Worm (Caenorhabditis elegans) whole organism, L1 larva: ENCODE results near the gene rps-11.

Experiments used
- C04F5.9 ChIP-seq: sonication (generic microtip); optimal IDR thresholded peaks from 2 replicates; lab custom pipeline; 2016; ENCODE audit warnings: missing genetic modification characterization, missing compliant biosample characterization
- C16A3.4 ChIP-seq: fragments of 150-350 bp; optimal IDR thresholded peaks from 2 replicates; lab custom pipeline; 2014; ENCODE audit warnings: missing biosample characterization, missing genetic modification characterization
- C34B4.2 ChIP-seq: sonication (generic microtip); optimal IDR thresholded peaks from 2 replicates; lab custom pipeline; 2017; ENCODE audit warnings: mild to moderate bottlenecking, missing genetic modification characterization, missing compliant biosample characterization
- F16B12.6 ChIP-seq: fragments of 150-350 bp; optimal IDR thresholded peaks from 2 replicates; lab custom pipeline; 2014; ENCODE audit warnings: missing biosample characterization, missing genetic modification characterization
- aha-1 ChIP-seq: fragments of 150-350 bp; optimal IDR thresholded peaks from 2 replicates; lab custom pipeline; 2014; ENCODE audit warnings: missing biosample characterization, missing genetic modification characterization
- ama-1 ChIP-seq: fragments of 150-350 bp; optimal IDR thresholded peaks from 2 replicates; lab custom pipeline; 2014
- blmp-1 ChIP-seq: fragments of 150-350 bp; optimal IDR thresholded peaks from 2 replicates; lab custom pipeline; 2014; ENCODE audit warnings: missing biosample characterization, missing genetic modification characterization
- ceh-63 ChIP-seq: fragments of 200-800 bp; sonication (Bioruptor generic); optimal IDR thresholded peaks from 2 replicates; lab custom pipeline; 2018; ENCODE audit warnings: mild to moderate bottlenecking, missing genetic modification characterization, missing compliant biosample characterization
- ceh-82 ChIP-seq, 3 experiments: fragments of 150-350 bp in 1 of 3; sonication (generic microtip) in 2 of 3; optimal IDR thresholded peaks; 2 replicates each; lab custom pipeline; 2014 to 2017; ENCODE audit warnings: missing biosample characterization in 3 of 3, missing genetic modification characterization in 3 of 3
- ceh-88 ChIP-seq: fragments of 200-800 bp; sonication (Bioruptor generic); IDR thresholded peaks from 2 replicates; pipeline ENCODE4 v1.3.6; 2022; ENCODE audit warnings: missing genetic modification characterization, missing compliant biosample characterization
- efl-1 ChIP-seq, 4 experiments: fragments of 150-350 bp; optimal IDR thresholded peaks in 3 of 4; peaks in 1 of 4; 1 replicate in 1 of 4; 2 replicates in 3 of 4; lab custom pipeline; 2014; ENCODE audit warnings: missing biosample characterization in 2 of 4, missing genetic modification characterization in 2 of 4, missing genetic modification reagents in 2 of 4
- ets-5 ChIP-seq: fragments of 200-800 bp; sonication (Bioruptor generic); IDR thresholded peaks from 2 replicates; pipeline ENCODE4 v1.3.6; 2022; ENCODE audit warnings: missing genetic modification characterization, missing compliant biosample characterization
- fkh-10 ChIP-seq: sonication (generic microtip); optimal IDR thresholded peaks from 2 replicates; lab custom pipeline; 2017; ENCODE audit warnings: missing biosample characterization, missing genetic modification reagents, missing genetic modification characterization
- fkh-4 ChIP-seq: sonication (generic microtip); optimal IDR thresholded peaks from 2 replicates; lab custom pipeline; 2016; ENCODE audit warnings: missing compliant biosample characterization, missing genetic modification characterization, borderline replicate concordance
- hlh-4 ChIP-seq: sonication (generic microtip); optimal IDR thresholded peaks from 2 replicates; lab custom pipeline; 2016; ENCODE audit warnings: mild to moderate bottlenecking, missing genetic modification characterization, missing compliant biosample characterization
- irx-1 ChIP-seq: sonication (generic microtip); optimal IDR thresholded peaks from 2 replicates; lab custom pipeline; 2016; ENCODE audit warnings: missing genetic modification characterization, missing compliant biosample characterization
- isw-1 ChIP-seq: fragments of 200-800 bp; sonication (Bioruptor generic); IDR thresholded peaks from 2 replicates; pipeline ENCODE4 v1.3.6; 2022; ENCODE audit warnings: missing genetic modification characterization, missing compliant biosample characterization
- jun-1 ChIP-seq: fragments of 150-350 bp; optimal IDR thresholded peaks from 2 replicates; lab custom pipeline; 2014; ENCODE audit warnings: missing biosample characterization, missing genetic modification reagents, missing genetic modification characterization
- lin-13 ChIP-seq: fragments of 150-350 bp; optimal IDR thresholded peaks from 2 replicates; lab custom pipeline; 2014; ENCODE audit warnings: missing biosample characterization, missing genetic modification reagents, missing genetic modification characterization
- lin-15B ChIP-seq: fragments of 150-350 bp; sonication (generic microtip); optimal IDR thresholded peaks from 3 replicates; lab custom pipeline; 2014; ENCODE audit warnings: missing biosample characterization, missing genetic modification characterization
- lin-39 ChIP-seq: fragments of 150-350 bp; optimal IDR thresholded peaks from 2 replicates; lab custom pipeline; 2014; ENCODE audit warnings: missing biosample characterization, missing genetic modification reagents, missing genetic modification characterization
- lsy-2 ChIP-seq, 2 experiments: fragments of 150-350 bp; optimal IDR thresholded peaks; 2 replicates each; lab custom pipeline; 2014; ENCODE audit warnings: missing biosample characterization in 2 of 2, missing genetic modification characterization in 2 of 2
- nhr-11 ChIP-seq: fragments of 150-350 bp; optimal IDR thresholded peaks from 2 replicates; lab custom pipeline; 2014; ENCODE audit warnings: missing biosample characterization, missing genetic modification characterization
- nhr-12 ChIP-seq: sonication (generic microtip); optimal IDR thresholded peaks from 2 replicates; lab custom pipeline; 2017; ENCODE audit warnings: missing biosample characterization, missing genetic modification characterization
- nhr-19 ChIP-seq: fragments of 200-800 bp; sonication (Bioruptor generic); conservative IDR thresholded peaks from 2 replicates; pipeline ENCODE4 v1.3.6; 2022; ENCODE audit warnings: missing genetic modification characterization, missing compliant biosample characterization
- nhr-237 ChIP-seq: fragments of 150-350 bp; optimal IDR thresholded peaks from 2 replicates; lab custom pipeline; 2014; ENCODE audit warnings: missing biosample characterization, missing genetic modification characterization
- nhr-28 ChIP-seq: fragments of 150-350 bp; optimal IDR thresholded peaks from 2 replicates; lab custom pipeline; 2014; ENCODE audit warnings: missing biosample characterization, missing genetic modification characterization
- nhr-71 ChIP-seq: sonication (generic microtip); optimal IDR thresholded peaks from 2 replicates; lab custom pipeline; 2016; ENCODE audit warnings: mild to moderate bottlenecking, missing genetic modification characterization, moderate library complexity, missing compliant biosample characterization
- nhr-76 ChIP-seq: sonication (generic microtip); optimal IDR thresholded peaks from 2 replicates; lab custom pipeline; 2017; ENCODE audit warnings: missing biosample characterization, missing genetic modification characterization
- nhr-77 ChIP-seq: fragments of 150-350 bp; optimal IDR thresholded peaks from 2 replicates; lab custom pipeline; 2014; ENCODE audit warnings: missing biosample characterization, missing genetic modification characterization
- nhr-84 ChIP-seq: sonication (generic microtip); optimal IDR thresholded peaks from 2 replicates; lab custom pipeline; 2017; ENCODE audit warnings: missing biosample characterization, missing genetic modification characterization
- pag-3 ChIP-seq: sonication (generic microtip); optimal IDR thresholded peaks from 2 replicates; lab custom pipeline; 2017; ENCODE audit warnings: missing genetic modification characterization, mild to moderate bottlenecking, missing compliant biosample characterization, antibody characterized with exemption, borderline replicate concordance; ENCODE audit not compliant: insufficient read depth
- rnt-1 ChIP-seq: sonication (generic microtip); optimal IDR thresholded peaks from 2 replicates; lab custom pipeline; 2016; ENCODE audit warnings: mild to moderate bottlenecking, missing genetic modification characterization, moderate library complexity, missing compliant biosample characterization
- skn-1 ChIP-seq: fragments of 150-350 bp; optimal IDR thresholded peaks from 2 replicates; lab custom pipeline; 2014; ENCODE audit warnings: missing biosample characterization, missing genetic modification characterization
- snu-23 ChIP-seq: sonication (generic microtip); optimal IDR thresholded peaks from 2 replicates; lab custom pipeline; 2016; ENCODE audit warnings: missing genetic modification characterization, missing compliant biosample characterization
- sox-4 ChIP-seq: sonication (generic microtip); optimal IDR thresholded peaks from 2 replicates; lab custom pipeline; 2016; ENCODE audit warnings: missing genetic modification characterization, missing compliant biosample characterization
- sptf-1 ChIP-seq: fragments of 150-350 bp; optimal IDR thresholded peaks from 2 replicates; lab custom pipeline; 2014; ENCODE audit warnings: missing biosample characterization, missing genetic modification characterization
- sup-37 ChIP-seq: fragments of 200-800 bp; sonication (Bioruptor generic); optimal IDR thresholded peaks from 2 replicates; lab custom pipeline; 2018; ENCODE audit warnings: mild to moderate bottlenecking, missing genetic modification characterization, missing compliant biosample characterization
- tlp-1 ChIP-seq: fragments of 150-350 bp; optimal IDR thresholded peaks from 2 replicates; lab custom pipeline; 2014; ENCODE audit warnings: missing biosample characterization, missing genetic modification characterization
- unc-130 ChIP-seq: fragments of 150-350 bp; optimal IDR thresholded peaks from 2 replicates; lab custom pipeline; 2017; ENCODE audit warnings: missing biosample characterization, missing genetic modification characterization, inconsistent platforms
- unc-30 ChIP-seq: sonication (generic microtip); optimal IDR thresholded peaks from 2 replicates; lab custom pipeline; 2017; ENCODE audit warnings: missing biosample characterization, missing genetic modification characterization
- unc-62 ChIP-seq: fragments of 150-350 bp; optimal IDR thresholded peaks from 2 replicates; lab custom pipeline; 2014; ENCODE audit warnings: missing biosample characterization, missing genetic modification reagents, missing genetic modification characterization
- unc-86 ChIP-seq: sonication (generic microtip); optimal IDR thresholded peaks from 2 replicates; lab custom pipeline; 2016; ENCODE audit warnings: missing genetic modification characterization, missing compliant biosample characterization
- unc-98 ChIP-seq: fragments of 200-800 bp; sonication (Bioruptor generic); IDR thresholded peaks from 2 replicates; pipeline ENCODE4 v1.3.6; 2022; ENCODE audit warnings: missing genetic modification characterization, missing compliant biosample characterization
- vab-15 ChIP-seq: sonication (generic microtip); optimal IDR thresholded peaks from 2 replicates; lab custom pipeline; 2017; ENCODE audit warnings: missing genotype, mild to moderate bottlenecking, missing genetic modification characterization, missing compliant biosample characterization
- xbp-1 ChIP-seq: sonication (generic microtip); optimal IDR thresholded peaks from 2 replicates; lab custom pipeline; 2016; ENCODE audit warnings: missing genetic modification characterization, missing compliant biosample characterization
- zag-1 ChIP-seq: fragments of 150-350 bp; optimal IDR thresholded peaks from 2 replicates; lab custom pipeline; 2014; ENCODE audit warnings: missing biosample characterization, missing genetic modification characterization
- zip-4 ChIP-seq: fragments of 200-800 bp; sonication (Bioruptor generic); optimal IDR thresholded peaks from 2 replicates; lab custom pipeline; 2018; ENCODE audit warnings: mild to moderate bottlenecking, missing genetic modification characterization, moderate library complexity, missing compliant biosample characterization
- ztf-11 ChIP-seq, 2 experiments: sonication (generic microtip); optimal IDR thresholded peaks; 2 replicates each; lab custom pipeline; 2016 to 2017; ENCODE audit warnings: missing genetic modification characterization in 2 of 2, missing biosample characterization in 1 of 2, missing compliant biosample characterization in 1 of 2
- ztf-4 ChIP-seq: fragments of 150-350 bp; optimal IDR thresholded peaks from 2 replicates; lab custom pipeline; 2014; ENCODE audit warnings: missing biosample characterization, missing genetic modification characterization

rps-11 gene

DNA sequence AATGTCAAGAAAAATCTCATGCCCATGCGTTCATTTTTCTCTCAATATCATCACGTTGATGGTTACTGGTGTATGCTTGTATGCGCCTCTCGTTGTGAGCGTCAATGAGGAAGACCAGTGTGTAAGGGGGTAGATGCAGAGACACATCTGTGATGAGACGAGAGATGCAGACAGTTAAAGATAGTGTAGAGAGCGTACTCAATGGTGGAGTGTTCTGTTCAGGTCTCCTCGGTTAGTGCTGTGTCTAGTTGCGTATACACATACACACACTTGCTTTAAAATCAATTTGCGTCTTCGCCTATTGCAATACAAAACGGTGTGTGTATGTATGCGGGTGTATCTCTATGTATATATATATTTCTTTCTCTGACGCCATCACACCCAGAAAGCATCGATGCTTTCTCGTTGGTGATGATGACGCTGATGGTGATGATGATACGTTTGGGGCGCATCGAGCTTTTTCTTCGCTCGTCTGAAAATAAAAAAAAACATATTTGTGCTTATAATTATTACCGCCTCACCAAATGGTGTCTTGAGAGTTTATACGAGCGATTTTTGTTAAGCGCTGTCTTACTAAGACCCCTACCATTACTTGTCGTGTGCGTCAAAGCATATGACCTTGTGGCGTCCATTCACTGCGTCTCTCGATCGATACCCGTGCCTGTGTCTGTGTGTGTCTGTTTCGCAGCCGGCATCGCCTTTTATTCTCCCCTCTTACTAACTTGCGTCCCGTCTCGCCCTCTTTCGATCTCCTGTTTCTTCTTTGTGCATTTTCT is 8.8 kb upstream of the rps-11 start, which contains the start of gene F40F11.3 (continued):
- TF ChIP-seq pag-3: no peak
- peak; percentile 96 for TF ChIP-seq snu-23
- no peak for TF ChIP-seq unc-30 (tag; lab: Kevin White, UChicago)
- peak; percentile 87 for TF ChIP-seq fkh-10 (GFP tag; lab: Kevin White, UChicago)
- TF ChIP-seq ztf-4 (tag; lab: Kevin White, UChicago): peak; percentile 96
- TF ChIP-seq lin-15B: peak; percentile 23
- TF ChIP-seq unc-86 (tag; lab: Kevin White, UChicago): peak; percentile 67
- TF ChIP-seq vab-15 (tag; lab: Kevin White, UChicago): peak; percentile 85
- TF ChIP-seq blmp-1 (tag; lab: Kevin White, UChicago): peak; percentile 62
- peak; percentile 65 to 91 (median 78) for TF ChIP-seq ceh-82 (tag; optimal IDR thresholded peaks at IDR 0.05; lab: Kevin White, UChicago)
- TF ChIP-seq aha-1 (tag; lab: Kevin White, UChicago): no peak
- peak; percentile 89 for TF ChIP-seq unc-130
- TF ChIP-seq efl-1 (optimal IDR thresholded peaks at IDR 0.05; lab: Kevin White, UChicago): peak; percentile 83 to 93
- TF ChIP-seq efl-1 (GFP tag; optimal IDR thresholded peaks at IDR 0.05 in 1 of 2; lab: Kevin White, UChicago): peak; percentile 45 to 97
- TF ChIP-seq zag-1 (tag; lab: Kevin White, UChicago): no peak
- peak; percentile 66 for TF ChIP-seq sox-4 (tag; lab: Kevin White, UChicago)
- TF ChIP-seq irx-1 (tag; lab: Kevin White, UChicago): peak; percentile 34
- no peak for TF ChIP-seq sup-37
- TF ChIP-seq skn-1: peak; percentile 67
- no peak for TF ChIP-seq ets-5 (GFP tag; lab: Robert Waterston, UW)
- TF ChIP-seq rnt-1 (tag; lab: Kevin White, UChicago): peak; percentile 87
- peak; percentile 1 for TF ChIP-seq unc-62
- peak; percentile 90 for TF ChIP-seq jun-1
- TF ChIP-seq nhr-11: peak; percentile 50
- TF ChIP-seq ama-1: peak; percentile 83
- TF ChIP-seq unc-98: no peak
- peak; percentile 74 for TF ChIP-seq xbp-1
- TF ChIP-seq lin-13 (GFP tag; lab: Kevin White, UChicago): peak; percentile 68
- TF ChIP-seq fkh-4: peak; percentile 50
- TF ChIP-seq ceh-88 (GFP tag; lab: Robert Waterston, UW): peak; percentile 63; the same call in 1 of the 2 replicates
- TF ChIP-seq nhr-237 (tag; lab: Kevin White, UChicago): peak; percentile 85
- TF ChIP-seq ztf-11 (tag; optimal IDR thresholded peaks at IDR 0.05; lab: Kevin White, UChicago): peak in 1 of 2 experiments; percentile 67
- TF ChIP-seq nhr-19 (GFP tag; lab: Robert Waterston, UW): peak; percentile 83
- no peak for TF ChIP-seq tlp-1 (tag; lab: Kevin White, UChicago)
- TF ChIP-seq C04F5.9 (tag; lab: Kevin White, UChicago): peak; percentile 61

ce11 chrIV:11594191-11594673 is 8.2 kb upstream of the rps-11 start, which contains the start of gene mig-38:
Gene mig-38, plus strand, starts transcription at chrIV:11594244.
- TF ChIP-seq sptf-1 (tag; lab: Kevin White, UChicago) (no peak), ceh-82 (tag; optimal IDR thresholded peaks at IDR 0.05; lab: Kevin White, UChicago) (peak; percentile 8 to 63 (median 33)), blmp-1 (tag; lab: Kevin White, UChicago) (peak; percentile 32), C16A3.4 (no peak), unc-30 (tag; lab: Kevin White, UChicago) (no peak), C34B4.2 (tag; lab: Kevin White, UChicago) (no peak), nhr-71 (peak; percentile 70), ceh-63 (no peak), rnt-1 (tag; lab: Kevin White, UChicago) (peak; percentile 39), xbp-1 (peak; percentile 6), zip-4 (GFP tag; lab: Kevin White, UChicago) (no peak), hlh-4 (no peak), nhr-76 (tag; lab: Kevin White, UChicago) (no peak), jun-1 (no peak), pag-3 (no peak), unc-130 (no peak), nhr-84 (tag; lab: Kevin White, UChicago) (no peak), isw-1 (GFP tag; lab: Robert Waterston, UW) (0 out of 2 replicates have a peak, but pooled peaks have one; percentile 1), vab-15 (tag; lab: Kevin White, UChicago) (no peak), nhr-28 (no peak), lsy-2 (tag; optimal IDR thresholded peaks at IDR 0.05; lab: Kevin White, UChicago) (peak; percentile 34 to 42), lin-39 (tag; lab: Kevin White, UChicago) (no peak), F16B12.6 (no peak), ztf-11 (tag; optimal IDR thresholded peaks at IDR 0.05; lab: Kevin White, UChicago) (peak in 1 of 2 experiments; percentile 14), nhr-12 (tag; lab: Kevin White, UChicago) (no peak), ztf-4 (tag; lab: Kevin White, UChicago) (no peak), unc-62 (no peak), lin-15B (no peak), nhr-77 (tag; lab: Kevin White, UChicago) (peak; percentile 28), nhr-237 (tag; lab: Kevin White, UChicago) (no peak)
